Fruit fly (Drosophila melanogaster) whole organism: Measurements from ENCODE around the gene Wbp2.

Experiments used
- CG8478 ChIP-seq: fragments of >200 bp; optimal IDR thresholded peaks from 2 replicates; lab custom pipeline; 2018; ENCODE audit warnings: inconsistent platforms
- Dll ChIP-seq: fragments of >200 bp; optimal IDR thresholded peaks from 2 replicates; lab custom pipeline; 2017
- pan ChIP-seq: fragments of >200 bp; optimal IDR thresholded peaks from 2 replicates; lab custom pipeline; 2017
- psq ChIP-seq: fragments of >200 bp; optimal IDR thresholded peaks from 2 replicates; lab custom pipeline; 2017

- TF ChIP-seq pan (lab: Kevin White, UChicago) (no peak), CG8478 (lab: Kevin White, UChicago) (no peak), psq (lab: Kevin White, UChicago) (no peak), Dll (lab: Kevin White, UChicago) (no peak)
Measured at dm6 chr3L:12867956-12868443, 18.0 kb downstream of the Wbp2 start.
